Worm (Caenorhabditis elegans): ENCODE results near the gene mrps-17.

ce11 chrIII:6471451-6471850, 39.9 kb upstream of the mrps-17 start, which contains the start of gene wht-6:
- TF ChIP-seq pes-1 (GFP tag; IDR thresholded peaks at IDR 0.05) (no peak), sea-1 (GFP tag; conservative IDR thresholded peaks at IDR 0.05) (no peak), ceh-13 (GFP tag; optimal IDR thresholded peaks at IDR 0.05) (no peak), ama-1 (optimal IDR thresholded peaks at IDR 0.05) (no peak), tra-4 (tag; optimal IDR thresholded peaks at IDR 0.05) (no peak), hmg-4 (GFP tag; optimal IDR thresholded peaks at IDR 0.05) (no peak)

All from whole organism, early embryonic.